Worm (Caenorhabditis elegans): Measurements from ENCODE around the gene clec-130.

The clec-130 gene

ce11 chrII:3554673-3555072, 18.7 kb upstream of the clec-130 start:
- TF ChIP-seq lin-38 (GFP tag; IDR thresholded peaks at IDR 0.05), result peak; percentile 82
- no peak for TF ChIP-seq mes-2 (tag; optimal IDR thresholded peaks at IDR 0.05; ENCODE audit: poor library complexity, severe bottlenecking)

- TF ChIP-seq pqm-1 (tag; optimal IDR thresholded peaks at IDR 0.05) (no peak), nhr-28 (tag; optimal IDR thresholded peaks at IDR 0.05) (peak; percentile 1), lin-38 (GFP tag; IDR thresholded peaks at IDR 0.05) (peak; percentile 60)
These were observed 18.1 kb upstream of the clec-130 start for ce11 chrII:3555281-3555680.

- no peak for TF ChIP-seq pqm-1 (tag; optimal IDR thresholded peaks at IDR 0.05)
These were observed 16.8 kb upstream of the clec-130 start for ce11 chrII:3556584-3556983.

- TF ChIP-seq set-16 (GFP tag; IDR thresholded peaks at IDR 0.05), result peak; percentile 53
- TF ChIP-seq unc-62 (GFP tag; optimal IDR thresholded peaks at IDR 0.05 in 1 of 2), result peak in 1 of 2 experiments; percentile 52
- no peak for TF ChIP-seq unc-62 (tag; optimal IDR thresholded peaks at IDR 0.05)
- TF ChIP-seq nhr-25 (tag; optimal IDR thresholded peaks at IDR 0.05; ENCODE audit: borderline replicate concordance, insufficient read depth), result no peak
- TF ChIP-seq daf-19 (GFP tag; conservative IDR thresholded peaks at IDR 0.05), result no peak
- TF ChIP-seq lin-29 (GFP tag; IDR thresholded peaks at IDR 0.05), result no peak
- TF ChIP-seq lir-3 (tag; optimal IDR thresholded peaks at IDR 0.05), result no peak
- TF ChIP-seq rbr-2 (tag; optimal IDR thresholded peaks at IDR 0.05), result no peak
These were observed 15.9 kb upstream of the clec-130 start, which contains the start of gene lgc-45 for ce11 chrII:3557417-3557816. Gene lgc-45, plus strand, starts transcription at chrII:3557472.

ce11 chrII:3560592-3560991, 12.8 kb upstream of the clec-130 start, which contains the start of gene W10G11.1:
Gene W10G11.1, minus strand, starts transcription at chrII:3560692.
- TF ChIP-seq ZK546.5 (tag; optimal IDR thresholded peaks at IDR 0.05), result no peak
- TF ChIP-seq ztf-7 (tag; optimal IDR thresholded peaks at IDR 0.05), result no peak
- TF ChIP-seq ceh-20 (GFP tag; IDR thresholded peaks at IDR 0.05), result no peak
- TF ChIP-seq zfp-2 (tag; optimal IDR thresholded peaks at IDR 0.05), result no peak
- TF ChIP-seq unc-130 (GFP tag; optimal IDR thresholded peaks at IDR 0.05), result no peak
- TF ChIP-seq aly-2 (tag; optimal IDR thresholded peaks at IDR 0.05), result no peak
- no peak for TF ChIP-seq php-3 (GFP tag; IDR thresholded peaks at IDR 0.05)
- TF ChIP-seq hif-1 (tag; optimal IDR thresholded peaks at IDR 0.05), result no peak
- TF ChIP-seq mxl-3 (GFP tag; optimal IDR thresholded peaks at IDR 0.05), result no peak
- TF ChIP-seq daf-19 (GFP tag; conservative IDR thresholded peaks at IDR 0.05), result no peak
- TF ChIP-seq hlh-11 (tag; optimal IDR thresholded peaks at IDR 0.05), result no peak
- TF ChIP-seq Y75B8A.6 (GFP tag; IDR thresholded peaks at IDR 0.05), result no peak
- TF ChIP-seq hmg-1.1 (GFP tag; IDR thresholded peaks at IDR 0.05), result no peak
- no peak for TF ChIP-seq unc-39 (tag; optimal IDR thresholded peaks at IDR 0.05)
- no peak for TF ChIP-seq mep-1 (tag; optimal IDR thresholded peaks at IDR 0.05)
- no peak for TF ChIP-seq ceh-44 (GFP tag; IDR thresholded peaks at IDR 0.05)
- TF ChIP-seq pha-4 (GFP tag; IDR thresholded peaks at IDR 0.05), result no peak
- no peak for TF ChIP-seq pha-4 (tag; optimal IDR thresholded peaks at IDR 0.05)
- TF ChIP-seq nhr-11 (tag; optimal IDR thresholded peaks at IDR 0.05), result no peak
- TF ChIP-seq nhr-10 (tag; optimal IDR thresholded peaks at IDR 0.05), result no peak

ce11 chrII:3561561-3561960, 11.8 kb upstream of the clec-130 start, which contains the start of gene W10G11.2:
Gene W10G11.2, minus strand, starts transcription at chrII:3561661.
- TF ChIP-seq fkh-10 (GFP tag; optimal IDR thresholded peaks at IDR 0.05) (no peak), lsy-2 (tag; optimal IDR thresholded peaks at IDR 0.05) (no peak), madf-9 (GFP tag; conservative IDR thresholded peaks at IDR 0.05) (no peak), ceh-44 (GFP tag; IDR thresholded peaks at IDR 0.05) (no peak), lin-39 (tag; optimal IDR thresholded peaks at IDR 0.05) (no peak), zag-1 (tag; optimal IDR thresholded peaks at IDR 0.05) (no peak), vab-7 (GFP tag; IDR thresholded peaks at IDR 0.05) (no peak), unc-130 (GFP tag; optimal IDR thresholded peaks at IDR 0.05) (no peak), nhr-10 (tag; optimal IDR thresholded peaks at IDR 0.05) (no peak), ceh-20 (GFP tag; IDR thresholded peaks at IDR 0.05) (no peak), ZK546.5 (tag; optimal IDR thresholded peaks at IDR 0.05) (no peak), nhr-42 (GFP tag; IDR thresholded peaks at IDR 0.05) (no peak), Y75B8A.6 (GFP tag; IDR thresholded peaks at IDR 0.05) (no peak)

All from whole organism, L4 larva.